Fruit fly (Drosophila melanogaster): Measurements from ENCODE around the gene CG7914.
A peak's percentile ranks its signal among the peaks of the same experiment; 100 is the strongest.

The CG7914 gene

dm6 chrX:19193336-19193735 lies at the start of gene CG7914, which contains the start of gene CG14194:
Gene CG7914 (minus strand): TSS chrX:19193448.
Gene CG14194 (plus strand): TSS chrX:19193555.
- no peak for TF ChIP-seq CG8478 (optimal IDR thresholded peaks at IDR 0.05)
- TF ChIP-seq CTCF (optimal IDR thresholded peaks at IDR 0.05) = peak in 1 of 2 experiments; percentile 4

dm6 chrX:19241790-19242373 lies 48.6 kb upstream of the CG7914 start, which contains the start of gene CG14196:
Gene CG14196 (minus strand): TSS chrX:19241840.
- TF ChIP-seq CTCF (optimal IDR thresholded peaks at IDR 0.05) (peak; percentile 31 to 42), CG8478 (optimal IDR thresholded peaks at IDR 0.05) (no peak)

DNA sequence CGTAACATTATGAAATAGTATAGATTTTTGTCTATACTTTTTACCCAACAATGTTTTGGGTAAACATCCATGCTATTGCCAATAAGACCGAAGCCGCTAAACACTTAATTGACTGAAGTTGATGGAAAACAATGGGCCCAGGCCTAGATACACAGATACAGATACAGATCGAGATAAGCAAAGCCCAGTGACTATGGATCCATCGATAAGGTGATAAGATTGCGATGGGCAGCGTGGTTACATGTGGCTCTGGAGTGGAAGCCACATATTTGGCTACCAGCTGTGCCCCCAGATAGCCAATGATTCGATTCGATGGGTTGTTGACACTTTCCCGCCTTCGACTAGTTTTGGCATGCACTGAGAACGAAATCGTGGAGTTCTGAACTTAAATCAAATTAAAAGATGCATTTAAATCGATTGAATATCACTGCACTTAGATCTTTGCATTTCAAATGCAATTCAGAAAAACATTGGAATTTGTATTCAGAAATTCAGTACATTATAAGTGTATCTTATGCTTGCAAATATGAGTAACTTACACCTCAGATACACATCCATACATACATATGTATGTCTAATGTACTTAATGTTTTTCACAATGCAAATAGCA lies 47.1 kb upstream of the CG7914 start:
- no peak for TF ChIP-seq CTCF (optimal IDR thresholded peaks at IDR 0.05)
- no peak for TF ChIP-seq CG8478 (optimal IDR thresholded peaks at IDR 0.05)

DNA sequence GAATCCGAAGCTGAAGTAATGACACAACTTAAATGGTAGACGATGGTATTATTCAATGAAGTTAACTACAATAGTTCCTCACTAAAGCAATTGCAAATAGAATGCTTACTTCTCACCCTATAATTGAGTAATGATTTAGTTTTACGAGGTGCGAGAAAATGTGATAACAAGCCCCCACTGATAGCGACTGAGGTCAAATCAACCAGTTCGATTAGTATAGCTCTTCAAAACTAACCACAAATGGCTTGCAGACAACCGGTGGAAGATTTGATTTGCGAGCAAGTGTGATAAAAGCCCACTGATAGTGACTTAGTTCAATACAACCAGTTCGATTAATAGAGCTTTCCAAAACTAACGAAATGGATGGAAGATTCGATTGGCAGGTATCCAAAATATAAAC lies 46.1 kb upstream of the CG7914 start:
- TF ChIP-seq CTCF (optimal IDR thresholded peaks at IDR 0.05) (no peak), CG8478 (optimal IDR thresholded peaks at IDR 0.05) (no peak)

dm6 chrX:19238613-19239012 lies 45.4 kb upstream of the CG7914 start:
- TF ChIP-seq CTCF (optimal IDR thresholded peaks at IDR 0.05) (no peak), CG8478 (optimal IDR thresholded peaks at IDR 0.05) (no peak)

- TF ChIP-seq CG8478 (optimal IDR thresholded peaks at IDR 0.05) = no peak
- TF ChIP-seq CTCF (optimal IDR thresholded peaks at IDR 0.05) = no peak
Measured at dm6 chrX:19229855-19230433, 36.7 kb upstream of the CG7914 start.

dm6 chrX:19225304-19225640 lies 32.0 kb upstream of the CG7914 start:
- no peak for TF ChIP-seq CTCF (optimal IDR thresholded peaks at IDR 0.05)
- TF ChIP-seq CG8478 (optimal IDR thresholded peaks at IDR 0.05) = no peak

dm6 chrX:19224580-19225303 lies 31.5 kb upstream of the CG7914 start:
- no peak for TF ChIP-seq CTCF (optimal IDR thresholded peaks at IDR 0.05)
- TF ChIP-seq CG8478 (optimal IDR thresholded peaks at IDR 0.05) = no peak

- no peak for TF ChIP-seq CG8478 (optimal IDR thresholded peaks at IDR 0.05)
- TF ChIP-seq CTCF (optimal IDR thresholded peaks at IDR 0.05) = no peak
Measured at dm6 chrX:19220963-19221572, 27.8 kb upstream of the CG7914 start.

DNA sequence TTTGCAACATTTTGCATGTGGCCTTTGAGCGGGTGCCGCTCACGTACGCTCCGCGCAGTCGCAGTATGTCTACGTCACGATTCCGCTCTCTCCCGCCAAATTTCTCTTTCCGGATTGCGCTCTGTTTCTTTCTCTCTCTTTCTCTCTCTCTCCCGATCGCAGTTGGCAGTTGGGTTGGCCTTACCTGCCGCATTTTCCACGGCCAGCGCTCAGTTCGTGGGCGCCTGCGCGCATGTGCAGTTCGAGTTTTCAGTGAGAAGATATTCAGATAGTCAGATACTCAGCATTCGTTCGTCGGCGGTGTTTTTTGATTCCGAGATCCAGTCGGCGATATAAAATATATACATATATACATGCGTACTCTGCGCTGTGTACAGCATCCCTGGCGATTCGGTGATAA lies 27.2 kb upstream of the CG7914 start, which contains the start of gene CG7884:
Gene CG7884, plus strand, starts transcription at position 208 of the 400 bp plus-strand sequence.
- TF ChIP-seq CTCF (optimal IDR thresholded peaks at IDR 0.05) (no peak), CG8478 (optimal IDR thresholded peaks at IDR 0.05) (no peak)

dm6 chrX:19216671-19217070 lies 23.4 kb upstream of the CG7914 start:
- TF ChIP-seq CG8478 (optimal IDR thresholded peaks at IDR 0.05) (no peak), CTCF (optimal IDR thresholded peaks at IDR 0.05) (no peak)

DNA sequence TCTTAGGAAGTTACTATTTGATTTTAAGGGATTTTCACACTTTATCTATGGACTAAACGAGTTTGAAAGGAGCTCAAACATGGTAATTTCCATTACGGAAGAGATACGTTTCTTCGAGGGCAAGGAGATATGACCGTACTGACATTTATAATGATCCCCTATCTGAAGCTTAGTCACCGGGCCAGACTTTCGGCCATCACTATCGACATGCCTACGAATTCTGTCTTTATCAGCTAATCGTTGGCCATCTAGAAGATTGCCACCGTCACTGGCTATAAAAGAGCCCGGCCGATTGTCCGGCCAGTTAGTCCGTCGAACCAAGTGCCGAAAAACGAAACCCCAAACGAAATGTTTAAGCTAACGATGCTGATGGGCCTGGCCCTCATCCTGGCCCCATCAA lies 22.0 kb upstream of the CG7914 start, which contains the start of gene Muc18B:
Gene Muc18B, plus strand, starts transcription at position 301 of the 400 bp plus-strand sequence.
- TF ChIP-seq CG8478 (optimal IDR thresholded peaks at IDR 0.05) (no peak), CTCF (optimal IDR thresholded peaks at IDR 0.05) (no peak)

- TF ChIP-seq CTCF (optimal IDR thresholded peaks at IDR 0.05) = no peak
- no peak for TF ChIP-seq CG8478 (optimal IDR thresholded peaks at IDR 0.05)
Measured at dm6 chrX:19212954-19213353, 19.7 kb upstream of the CG7914 start, which contains the start of gene Mur18B. Gene Mur18B (plus strand): TSS chrX:19213254.

- TF ChIP-seq CTCF (optimal IDR thresholded peaks at IDR 0.05) (no peak), CG8478 (optimal IDR thresholded peaks at IDR 0.05) (no peak)
Measured at dm6 chrX:19211982-19212381, 18.7 kb upstream of the CG7914 start, which contains the start of gene CG14195. Gene CG14195 (minus strand): TSS chrX:19212082.

DNA sequence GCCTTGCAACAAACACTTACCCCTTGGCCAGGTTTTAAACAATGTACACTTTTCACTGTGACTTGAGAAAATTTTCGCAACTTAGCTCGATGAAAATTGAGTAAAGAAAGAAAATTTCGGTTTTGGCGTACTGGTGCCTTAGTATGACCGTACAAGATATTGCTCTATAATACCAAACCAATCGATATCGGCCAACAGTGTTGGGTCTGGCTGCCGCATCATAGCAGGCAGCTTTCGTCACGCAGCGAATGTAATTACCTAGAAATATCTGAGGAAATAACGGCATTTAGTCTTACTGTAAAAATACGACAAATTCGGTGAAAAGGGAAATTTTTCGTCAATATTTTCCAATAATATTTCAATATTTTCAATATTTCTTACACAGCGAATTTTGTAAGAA lies 14.8 kb upstream of the CG7914 start, which contains the start of gene Ulp1:
Gene Ulp1, minus strand, starts transcription at position 174 of the 400 bp plus-strand sequence.
- peak; percentile 58 to 67 for TF ChIP-seq CTCF (optimal IDR thresholded peaks at IDR 0.05)
- no peak for TF ChIP-seq CG8478 (optimal IDR thresholded peaks at IDR 0.05)
